Fruit fly (Drosophila melanogaster) whole organism, pupa: Measurements from ENCODE around the gene Jhbp7.

Experiments
- Ets98B ChIP-seq: fragments of 200-800 bp; sonication (Bioruptor generic); IDR thresholded peaks from 2 replicates; pipeline ENCODE4 v1.3.6; 2022; ENCODE audit warnings: missing biosample characterization, missing genetic modification characterization
- Pif1A ChIP-seq: fragments of 200-800 bp; sonication (Bioruptor generic); optimal IDR thresholded peaks from 3 replicates; lab custom pipeline; 2016; ENCODE audit warnings: missing biosample characterization, missing genetic modification characterization

- peak; percentile 6 for TF ChIP-seq Pif1A (GFP tag; lab: Kevin White, UChicago)
- TF ChIP-seq Ets98B (GFP tag; lab: Robert Waterston, UW), result no peak
These were observed 42.5 kb downstream of the Jhbp7 start, which contains the start of gene CG10514 for dm6 chr3R:25279796-25280350.
